Worm (Caenorhabditis elegans) whole organism, early embryonic: ENCODE results near the gene ccnk-1.

Experiments
- F13C5.2 ChIP-seq: sonication (generic microtip); optimal IDR thresholded peaks from 2 replicates; lab custom pipeline; 2017; ENCODE audit warnings: mild to moderate bottlenecking, missing genetic modification characterization, inconsistent platforms, missing compliant biosample characterization
- ama-1 ChIP-seq: fragments of 150-350 bp; optimal IDR thresholded peaks from 2 replicates; lab custom pipeline; 2014
- ceh-36 ChIP-seq: sonication (generic microtip); optimal IDR thresholded peaks from 2 replicates; lab custom pipeline; 2016; ENCODE audit warnings: missing genetic modification characterization, inconsistent platforms, missing compliant biosample characterization
- flt-1 ChIP-seq: fragments of 200-800 bp; sonication (Bioruptor generic); IDR thresholded peaks from 2 replicates; pipeline ENCODE4 v1.3.6; 2022; ENCODE audit warnings: missing genetic modification characterization, missing compliant biosample characterization
- hmg-4 ChIP-seq: fragments of 200-800 bp; sonication (Bioruptor generic); optimal IDR thresholded peaks from 2 replicates; lab custom pipeline; 2018; ENCODE audit warnings: mild to moderate bottlenecking, missing genetic modification characterization, missing compliant biosample characterization
- hnd-1 ChIP-seq: sonication (generic microtip); optimal IDR thresholded peaks from 2 replicates; lab custom pipeline; 2016; ENCODE audit warnings: missing genetic modification characterization, missing compliant biosample characterization
- pes-1 ChIP-seq: fragments of 200-800 bp; sonication (Bioruptor generic); IDR thresholded peaks from 2 replicates; pipeline ENCODE4 v1.3.6; 2022; ENCODE audit warnings: missing genetic modification reagents, missing genetic modification characterization, missing compliant biosample characterization
- tra-4 ChIP-seq: sonication (generic microtip); optimal IDR thresholded peaks from 2 replicates; lab custom pipeline; 2017; ENCODE audit warnings: missing genetic modification characterization, missing compliant biosample characterization

ce11 chrV:14595984-14596383 lies 16.4 kb upstream of the ccnk-1 start:
- TF ChIP-seq ama-1 (lab: Kevin White, UChicago) (no peak), ceh-36 (no peak), pes-1 (GFP tag; lab: Robert Waterston, UW) (no peak), hmg-4 (GFP tag; lab: Kevin White, UChicago) (no peak), F13C5.2 (tag; lab: Kevin White, UChicago) (no peak), tra-4 (tag; lab: Kevin White, UChicago) (no peak), hnd-1 (no peak), flt-1 (no peak)
